Worm (Caenorhabditis elegans): ENCODE measurements around the gene T25G12.6.

The T25G12.6 gene

DNA sequence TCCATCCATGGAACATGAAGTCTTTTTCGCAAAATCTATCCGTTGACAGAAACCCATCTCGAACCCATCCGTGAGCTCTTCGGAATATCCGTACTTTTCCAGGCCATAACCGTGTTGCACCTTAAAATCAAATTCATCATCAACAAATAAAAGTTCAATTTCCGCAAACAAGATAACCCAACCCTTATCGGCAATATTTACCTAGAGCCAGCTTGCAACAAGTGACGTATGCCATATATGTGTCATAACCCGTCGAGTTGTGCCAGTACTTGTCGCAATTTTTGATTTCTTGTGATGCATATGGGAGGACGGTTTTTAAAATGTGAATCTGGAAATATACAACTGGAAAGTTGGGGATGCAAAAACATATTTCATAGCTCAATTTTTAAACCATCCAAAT, 24.2 kb downstream of the T25G12.6 start:
- no peak for TF ChIP-seq unc-62 (GFP tag; optimal IDR thresholded peaks at IDR 0.05)

DNA sequence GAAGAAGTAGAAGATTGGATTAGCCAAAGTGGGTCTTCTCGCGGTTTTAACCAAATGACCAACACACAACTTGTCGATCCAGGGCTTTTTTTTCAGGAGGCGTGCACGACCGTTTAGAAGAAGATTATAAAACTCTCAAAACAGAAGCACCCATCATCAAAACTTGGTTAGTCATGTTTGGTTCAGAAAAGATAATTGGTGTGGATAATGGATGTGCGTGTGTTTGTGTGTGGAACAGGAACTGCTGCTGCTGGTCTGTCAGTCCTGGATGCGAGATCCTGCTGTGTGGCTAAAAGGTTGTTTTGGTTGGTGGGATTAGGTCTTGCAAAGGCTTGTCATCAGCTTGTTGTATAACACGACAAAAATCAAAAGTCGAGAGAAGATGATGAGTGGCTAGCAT, 26.6 kb downstream of the T25G12.6 start:
- no peak for TF ChIP-seq unc-62 (GFP tag; optimal IDR thresholded peaks at IDR 0.05)

DNA sequence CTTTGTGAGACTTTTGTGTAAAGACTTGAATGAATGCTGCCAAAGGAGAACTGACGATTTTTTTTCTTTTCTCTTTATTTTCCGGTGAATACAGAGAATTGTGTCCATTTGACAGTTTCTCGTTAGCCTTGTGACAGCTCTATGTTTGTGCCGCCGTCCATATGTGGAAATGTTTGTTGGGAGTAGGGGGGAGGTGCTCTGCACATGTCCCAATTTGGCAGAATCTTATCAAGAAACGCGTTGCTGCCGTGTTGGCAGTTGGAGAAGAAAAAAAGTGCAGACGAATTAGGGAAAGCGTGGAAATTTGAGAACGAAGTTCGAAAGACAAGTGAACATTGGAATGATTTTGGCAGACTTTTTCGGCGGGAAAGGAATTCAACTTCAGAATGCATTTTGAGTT, 32.2 kb downstream of the T25G12.6 start:
- no peak for TF ChIP-seq unc-62 (GFP tag; optimal IDR thresholded peaks at IDR 0.05)

DNA sequence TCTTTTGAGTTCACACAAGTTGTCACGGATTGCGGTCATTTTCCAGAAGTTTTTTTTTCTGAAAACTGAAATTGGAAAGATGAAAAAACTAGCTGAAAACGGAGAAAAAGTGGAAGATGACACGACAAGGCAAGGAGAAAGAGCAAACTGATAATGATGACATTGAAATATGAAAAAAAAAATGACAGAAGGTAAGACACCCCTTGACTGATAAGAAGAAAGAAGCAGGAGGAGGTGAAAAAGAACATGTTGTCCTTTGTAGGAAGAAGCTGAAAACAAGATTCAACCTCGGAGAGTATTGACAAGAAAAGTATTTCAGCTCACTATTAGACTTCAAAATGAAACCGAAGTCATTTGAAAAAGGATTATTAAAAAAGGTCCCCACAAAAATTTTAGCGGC, 34.9 kb downstream of the T25G12.6 start, which contains the start of gene B0302.5:
Gene B0302.5 (minus strand): TSS at position 58 of the 400 bp plus-strand sequence.
- TF ChIP-seq unc-62 (GFP tag; optimal IDR thresholded peaks at IDR 0.05), result no peak

DNA sequence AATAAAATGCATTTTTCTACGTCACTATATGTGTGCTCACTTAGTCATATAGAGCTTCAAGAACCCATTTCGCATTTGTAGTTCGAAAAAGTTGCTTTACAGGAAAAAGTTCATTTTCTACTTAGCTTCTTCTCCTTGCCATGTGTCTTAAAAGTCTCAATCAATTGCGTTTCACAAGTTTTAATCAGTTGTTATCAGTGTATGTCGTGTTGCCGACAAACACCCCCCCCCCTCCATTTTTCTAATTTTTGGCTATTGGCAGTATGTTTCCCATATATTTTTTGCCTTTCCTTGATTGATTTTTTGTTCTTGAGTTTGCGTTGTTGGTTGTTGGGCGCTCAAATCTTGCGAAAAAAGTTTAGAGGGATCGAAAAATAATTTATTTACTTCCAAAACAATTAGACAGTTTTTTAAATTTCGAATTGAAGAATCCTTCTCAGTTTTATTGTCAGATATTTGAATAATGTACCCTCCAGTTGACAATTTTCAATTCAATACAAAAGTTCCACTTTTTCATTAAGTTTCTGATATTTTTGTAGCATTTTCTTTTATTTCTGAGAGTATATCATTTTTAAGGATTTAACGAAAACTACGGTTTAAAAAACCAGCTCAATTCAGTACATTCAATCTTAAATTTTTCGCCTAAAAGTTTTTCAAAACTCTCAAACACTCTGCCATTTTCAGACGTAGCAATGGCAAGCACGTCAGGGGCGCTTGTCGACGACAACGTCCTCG, 44.1 kb downstream of the T25G12.6 start, which contains the start of gene sid-3:
Gene sid-3 (plus strand): TSS at position 685 of the 735 bp plus-strand sequence.
- TF ChIP-seq unc-62 (GFP tag; optimal IDR thresholded peaks at IDR 0.05), result no peak

DNA sequence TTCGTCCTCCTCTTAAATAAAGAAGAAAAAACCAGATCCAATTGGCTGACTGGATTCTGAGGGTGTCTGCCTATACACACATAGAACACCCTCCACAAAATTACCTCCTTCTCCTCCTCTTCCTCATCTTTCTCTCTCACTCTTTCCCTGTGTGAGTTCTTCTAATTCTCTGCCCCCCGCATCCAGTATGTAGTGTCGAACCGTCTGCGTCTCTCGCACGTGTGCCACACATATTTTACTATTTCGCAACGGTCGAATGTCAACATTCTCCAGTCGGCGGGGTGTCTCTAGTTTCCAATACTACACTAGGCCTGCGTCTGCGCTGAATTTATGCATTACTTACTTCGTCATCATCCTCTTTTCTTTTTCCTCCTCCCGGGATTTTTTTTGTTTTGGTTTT, 45.6 kb downstream of the T25G12.6 start:
- TF ChIP-seq unc-62 (GFP tag; optimal IDR thresholded peaks at IDR 0.05), result no peak

DNA sequence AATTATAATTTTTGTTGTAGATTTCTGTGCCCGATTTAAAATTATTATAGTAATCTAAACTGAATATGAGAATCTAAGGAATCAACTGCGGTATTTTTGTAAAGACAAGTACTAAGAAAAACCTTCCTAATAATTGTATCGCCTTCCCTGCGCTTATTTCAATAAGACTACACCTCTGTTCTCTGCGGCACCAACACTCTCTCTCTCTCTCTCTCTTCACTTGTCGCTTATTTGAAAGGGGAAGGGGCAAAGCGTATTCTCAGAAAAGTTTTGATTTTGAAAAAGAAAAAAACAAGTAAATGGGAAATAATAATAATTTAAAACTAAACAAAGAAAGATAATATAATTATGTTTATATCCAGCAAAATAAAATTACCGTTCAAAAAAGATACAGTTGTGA, 48.8 kb downstream of the T25G12.6 start:
- TF ChIP-seq unc-62 (GFP tag; optimal IDR thresholded peaks at IDR 0.05), result no peak

DNA sequence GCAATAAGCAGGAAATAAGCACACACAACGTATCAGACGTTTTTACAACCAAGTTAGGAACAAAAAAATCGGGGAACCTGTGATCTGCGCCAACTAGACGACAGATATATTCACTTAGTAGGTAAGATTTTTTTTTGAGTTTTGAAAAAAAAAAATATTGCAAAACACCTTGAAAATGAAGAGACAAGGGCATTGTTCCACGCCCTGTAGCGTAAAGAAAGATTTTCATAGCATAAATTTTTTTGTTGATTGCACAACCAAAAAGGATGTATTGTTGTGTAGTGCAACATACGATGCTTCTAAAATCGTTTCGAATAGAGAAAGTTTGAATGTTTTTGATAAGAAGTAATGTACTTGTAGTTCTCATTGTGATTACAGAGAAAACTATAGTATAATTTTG, 49.9 kb downstream of the T25G12.6 start:
- TF ChIP-seq unc-62 (GFP tag; optimal IDR thresholded peaks at IDR 0.05), result no peak

DNA sequence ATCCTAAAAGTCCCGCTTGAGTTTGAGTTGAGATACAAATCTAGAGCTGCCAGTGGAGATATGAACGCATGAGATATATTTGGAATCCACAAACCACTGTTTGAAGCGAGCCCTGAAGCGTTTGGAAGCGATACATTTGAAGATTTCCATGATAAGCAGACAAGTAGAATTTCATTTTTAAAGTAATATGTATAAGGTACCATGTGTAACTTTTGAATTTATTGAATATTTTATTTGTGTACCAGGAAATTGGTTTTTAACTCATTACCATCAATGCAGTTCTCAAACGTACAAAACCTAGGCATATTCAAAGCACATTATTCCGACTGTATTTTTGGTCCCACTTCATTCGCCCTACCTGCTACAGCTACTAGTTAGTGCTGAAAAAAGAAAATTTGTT, 51.8 kb downstream of the T25G12.6 start, which contains the start of gene B0302.2:
Gene B0302.2 (plus strand): TSS at position 301 of the 400 bp plus-strand sequence.
- TF ChIP-seq unc-62 (GFP tag; optimal IDR thresholded peaks at IDR 0.05), result no peak

DNA sequence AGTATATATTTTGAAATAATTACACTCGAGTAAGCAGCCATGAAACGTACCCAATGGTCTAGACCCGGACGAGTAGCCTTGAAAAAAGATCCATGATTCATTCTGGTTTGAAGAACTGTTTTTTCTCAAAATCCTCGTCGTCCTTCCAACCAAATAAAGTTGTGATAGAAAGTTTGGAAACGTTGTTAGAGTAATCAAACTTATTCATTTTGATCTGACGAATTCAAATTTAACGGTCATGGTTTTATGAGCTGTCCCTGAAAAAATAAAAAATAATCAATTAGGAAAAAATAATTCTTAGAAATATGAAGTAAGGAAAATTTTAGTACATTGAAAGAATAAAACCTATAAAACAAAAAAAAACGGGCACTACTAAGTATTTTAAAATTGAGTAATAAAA, 53.3 kb downstream of the T25G12.6 start, which contains the start of gene B0302.4:
Gene B0302.4 (minus strand): TSS at position 101 of the 400 bp plus-strand sequence.
- no peak for TF ChIP-seq unc-62 (GFP tag; optimal IDR thresholded peaks at IDR 0.05)

Measured in whole organism, dauer.